Worm (Caenorhabditis elegans) whole organism, L1 larva: ENCODE results near the gene srd-15.

ENCODE experiments used
- Y116A8C.19 ChIP-seq: sonication (generic microtip); optimal IDR thresholded peaks from 2 replicates; lab custom pipeline; 2016; ENCODE audit warnings: missing compliant biosample characterization, missing genetic modification characterization, borderline replicate concordance
- aha-1 ChIP-seq: fragments of 150-350 bp; optimal IDR thresholded peaks from 2 replicates; lab custom pipeline; 2014; ENCODE audit warnings: missing biosample characterization, missing genetic modification characterization
- aly-2 ChIP-seq: fragments of 150-350 bp; optimal IDR thresholded peaks from 2 replicates; lab custom pipeline; 2014; ENCODE audit warnings: missing biosample characterization, missing genetic modification characterization
- ama-1 ChIP-seq: fragments of 150-350 bp; optimal IDR thresholded peaks from 2 replicates; lab custom pipeline; 2014
- blmp-1 ChIP-seq: fragments of 150-350 bp; optimal IDR thresholded peaks from 2 replicates; lab custom pipeline; 2014; ENCODE audit warnings: missing biosample characterization, missing genetic modification characterization
- ceh-63 ChIP-seq: fragments of 200-800 bp; sonication (Bioruptor generic); optimal IDR thresholded peaks from 2 replicates; lab custom pipeline; 2018; ENCODE audit warnings: mild to moderate bottlenecking, missing genetic modification characterization, missing compliant biosample characterization
- ceh-8 ChIP-seq: fragments of 200-800 bp; sonication (Bioruptor generic); optimal IDR thresholded peaks from 2 replicates; lab custom pipeline; 2018; ENCODE audit warnings: mild to moderate bottlenecking, missing genetic modification characterization, moderate library complexity, missing compliant biosample characterization
- ceh-90 ChIP-seq: sonication (generic microtip); optimal IDR thresholded peaks from 2 replicates; lab custom pipeline; 2016; ENCODE audit warnings: missing genetic modification characterization, missing compliant biosample characterization
- dpl-1 ChIP-seq, 3 experiments: fragments of 150-350 bp in 2 of 3; sonication (generic microtip) in 1 of 3; optimal IDR thresholded peaks; 2 replicates each; lab custom pipeline; 2014 to 2017; ENCODE audit warnings: missing biosample characterization in 3 of 3, missing genetic modification characterization in 3 of 3, missing genetic modification reagents in 3 of 3
- efl-1 ChIP-seq, 4 experiments: fragments of 150-350 bp; optimal IDR thresholded peaks in 3 of 4; peaks in 1 of 4; 1 replicate in 1 of 4; 2 replicates in 3 of 4; lab custom pipeline; 2014; ENCODE audit warnings: missing biosample characterization in 2 of 4, missing genetic modification characterization in 2 of 4, missing genetic modification reagents in 2 of 4
- efl-3 ChIP-seq: fragments of 200-800 bp; sonication (Bioruptor generic); optimal IDR thresholded peaks from 2 replicates; lab custom pipeline; 2018; ENCODE audit warnings: mild to moderate bottlenecking, missing genetic modification characterization, missing compliant biosample characterization
- egl-13 ChIP-seq: sonication (generic microtip); optimal IDR thresholded peaks from 2 replicates; lab custom pipeline; 2016; ENCODE audit warnings: missing genotype, missing genetic modification reagents, missing genetic modification characterization, missing compliant biosample characterization
- egl-27 ChIP-seq, 2 experiments: fragments of 150-350 bp in 1 of 2; sonication (generic microtip); optimal IDR thresholded peaks; 3 replicates each; lab custom pipeline; 2017 to 2018; ENCODE audit warnings: missing biosample characterization in 2 of 2, missing genetic modification characterization in 2 of 2, missing genetic modification reagents in 2 of 2
- elt-2 ChIP-seq: sonication (generic microtip); optimal IDR thresholded peaks from 2 replicates; lab custom pipeline; 2016; ENCODE audit warnings: missing genetic modification characterization, mild to moderate bottlenecking, inconsistent platforms, missing compliant biosample characterization, missing genetic modification reagents
- grh-1 ChIP-seq: fragments of 200-800 bp; sonication (Bioruptor generic); IDR thresholded peaks from 2 replicates; pipeline ENCODE4 v1.3.6; 2022; ENCODE audit warnings: missing genetic modification reagents, missing genetic modification characterization, missing compliant biosample characterization
- lin-14 ChIP-seq: fragments of 200-800 bp; sonication (Bioruptor generic); optimal IDR thresholded peaks from 2 replicates; lab custom pipeline; 2018; ENCODE audit warnings: mild to moderate bottlenecking, missing genetic modification characterization, moderate library complexity, missing compliant biosample characterization
- lir-3 ChIP-seq: sonication (generic microtip); optimal IDR thresholded peaks from 2 replicates; lab custom pipeline; 2016; ENCODE audit warnings: mild to moderate bottlenecking, missing genetic modification characterization, moderate library complexity, missing compliant biosample characterization; ENCODE audit not compliant: poor library complexity
- lsy-2 ChIP-seq, 2 experiments: fragments of 150-350 bp; optimal IDR thresholded peaks; 2 replicates each; lab custom pipeline; 2014; ENCODE audit warnings: missing biosample characterization in 2 of 2, missing genetic modification characterization in 2 of 2
- mef-2 ChIP-seq: fragments of 150-350 bp; optimal IDR thresholded peaks from 2 replicates; lab custom pipeline; 2014; ENCODE audit warnings: missing biosample characterization, missing genetic modification characterization
- mep-1 ChIP-seq: fragments of 150-350 bp; optimal IDR thresholded peaks from 2 replicates; lab custom pipeline; 2014; ENCODE audit warnings: missing biosample characterization, missing genetic modification characterization
- nhr-11 ChIP-seq: fragments of 150-350 bp; optimal IDR thresholded peaks from 2 replicates; lab custom pipeline; 2014; ENCODE audit warnings: missing biosample characterization, missing genetic modification characterization
- nhr-20 ChIP-seq: sonication (generic microtip); optimal IDR thresholded peaks from 2 replicates; lab custom pipeline; 2016; ENCODE audit warnings: mild to moderate bottlenecking, missing genetic modification characterization, missing compliant biosample characterization
- nhr-237 ChIP-seq: fragments of 150-350 bp; optimal IDR thresholded peaks from 2 replicates; lab custom pipeline; 2014; ENCODE audit warnings: missing biosample characterization, missing genetic modification characterization
- nhr-28 ChIP-seq: fragments of 150-350 bp; optimal IDR thresholded peaks from 2 replicates; lab custom pipeline; 2014; ENCODE audit warnings: missing biosample characterization, missing genetic modification characterization
- nhr-76 ChIP-seq: sonication (generic microtip); optimal IDR thresholded peaks from 2 replicates; lab custom pipeline; 2017; ENCODE audit warnings: missing biosample characterization, missing genetic modification characterization
- nhr-85 ChIP-seq: sonication (generic microtip); peaks from one replicate; lab custom pipeline; 2016; ENCODE audit warnings: missing genetic modification characterization, inconsistent platforms, missing compliant biosample characterization
- pag-3 ChIP-seq: sonication (generic microtip); optimal IDR thresholded peaks from 2 replicates; lab custom pipeline; 2017; ENCODE audit warnings: missing genetic modification characterization, mild to moderate bottlenecking, missing compliant biosample characterization, antibody characterized with exemption, borderline replicate concordance; ENCODE audit not compliant: insufficient read depth
- pqm-1 ChIP-seq: sonication (generic microtip); optimal IDR thresholded peaks from 3 replicates; lab custom pipeline; 2017; ENCODE audit warnings: missing biosample characterization, missing genetic modification characterization
- rnt-1 ChIP-seq: sonication (generic microtip); optimal IDR thresholded peaks from 2 replicates; lab custom pipeline; 2016; ENCODE audit warnings: mild to moderate bottlenecking, missing genetic modification characterization, moderate library complexity, missing compliant biosample characterization
- skn-1 ChIP-seq: fragments of 150-350 bp; optimal IDR thresholded peaks from 2 replicates; lab custom pipeline; 2014; ENCODE audit warnings: missing biosample characterization, missing genetic modification characterization
- sptf-1 ChIP-seq: fragments of 150-350 bp; optimal IDR thresholded peaks from 2 replicates; lab custom pipeline; 2014; ENCODE audit warnings: missing biosample characterization, missing genetic modification characterization
- sup-37 ChIP-seq: fragments of 200-800 bp; sonication (Bioruptor generic); optimal IDR thresholded peaks from 2 replicates; lab custom pipeline; 2018; ENCODE audit warnings: mild to moderate bottlenecking, missing genetic modification characterization, missing compliant biosample characterization
- unc-130 ChIP-seq: fragments of 150-350 bp; optimal IDR thresholded peaks from 2 replicates; lab custom pipeline; 2017; ENCODE audit warnings: missing biosample characterization, missing genetic modification characterization, inconsistent platforms
- unc-62 ChIP-seq: fragments of 150-350 bp; optimal IDR thresholded peaks from 2 replicates; lab custom pipeline; 2014; ENCODE audit warnings: missing biosample characterization, missing genetic modification reagents, missing genetic modification characterization
- unc-98 ChIP-seq: fragments of 200-800 bp; sonication (Bioruptor generic); IDR thresholded peaks from 2 replicates; pipeline ENCODE4 v1.3.6; 2022; ENCODE audit warnings: missing genetic modification characterization, missing compliant biosample characterization
- zip-4 ChIP-seq: fragments of 200-800 bp; sonication (Bioruptor generic); optimal IDR thresholded peaks from 2 replicates; lab custom pipeline; 2018; ENCODE audit warnings: mild to moderate bottlenecking, missing genetic modification characterization, moderate library complexity, missing compliant biosample characterization
- ztf-4 ChIP-seq: fragments of 150-350 bp; optimal IDR thresholded peaks from 2 replicates; lab custom pipeline; 2014; ENCODE audit warnings: missing biosample characterization, missing genetic modification characterization

srd-15 gene

ce11 chrV:5891204-5891603 lies 14.9 kb downstream of the srd-15 start:
- TF ChIP-seq ceh-8 (GFP tag; lab: Kevin White, UChicago) (no peak), nhr-11 (tag; lab: Kevin White, UChicago) (no peak), lsy-2 (tag; optimal IDR thresholded peaks at IDR 0.05; lab: Kevin White, UChicago) (no peak), ceh-90 (tag; lab: Kevin White, UChicago) (no peak), rnt-1 (tag; lab: Kevin White, UChicago) (peak; percentile 6), lin-14 (GFP tag; lab: Kevin White, UChicago) (peak; percentile 67)

DNA sequence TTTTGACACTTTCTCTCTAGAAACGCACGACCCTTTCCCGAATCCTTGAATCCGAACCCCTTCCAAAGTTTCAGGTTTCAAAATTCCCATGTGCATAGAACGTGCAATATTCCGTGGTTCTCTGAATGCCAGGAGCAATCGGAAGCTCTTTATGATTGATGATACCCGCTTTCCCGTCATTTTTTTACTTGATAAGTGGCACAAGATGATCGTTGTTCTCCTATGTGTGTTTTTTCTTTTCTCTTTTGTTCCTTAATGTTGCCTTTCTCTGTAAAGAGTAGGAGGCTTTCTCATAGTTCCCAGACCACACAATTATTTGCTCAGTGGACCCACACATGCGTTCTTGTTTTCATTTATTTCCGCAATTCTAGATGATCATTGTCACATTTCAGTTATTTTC lies 17.3 kb downstream of the srd-15 start:
- no peak for TF ChIP-seq aha-1 (tag; lab: Kevin White, UChicago)
- TF ChIP-seq efl-1 (optimal IDR thresholded peaks at IDR 0.05; lab: Kevin White, UChicago): no peak
- peak in 1 of 2 experiments; percentile 86 for TF ChIP-seq efl-1 (GFP tag; optimal IDR thresholded peaks at IDR 0.05 in 1 of 2; lab: Kevin White, UChicago)

ce11 chrV:5883735-5884134 lies 22.4 kb downstream of the srd-15 start, which contains the start of gene C04E6.8:
Gene C04E6.8 (minus strand): TSS chrV:5883835.
- no peak for TF ChIP-seq mef-2
- TF ChIP-seq skn-1 (tag; lab: Kevin White, UChicago): no peak
- TF ChIP-seq unc-98: no peak
- TF ChIP-seq ztf-4 (tag; lab: Kevin White, UChicago): no peak
- TF ChIP-seq Y116A8C.19 (tag; lab: Kevin White, UChicago): no peak
- TF ChIP-seq nhr-85: no peak
- TF ChIP-seq efl-3 (GFP tag; lab: Kevin White, UChicago): no peak
- TF ChIP-seq grh-1 (GFP tag; lab: Robert Waterston, UW): no peak
- no peak for TF ChIP-seq pag-3 (tag; lab: Kevin White, UChicago)
- no peak for TF ChIP-seq pqm-1 (tag; lab: Kevin White, UChicago)
- no peak for TF ChIP-seq egl-13 (tag; lab: Kevin White, UChicago)
- no peak for TF ChIP-seq unc-62 (GFP tag; lab: Kevin White, UChicago)
- TF ChIP-seq dpl-1 (GFP tag; optimal IDR thresholded peaks at IDR 0.05; lab: Kevin White, UChicago): no peak
- TF ChIP-seq aha-1 (tag; lab: Kevin White, UChicago): no peak
- no peak for TF ChIP-seq ceh-63 (GFP tag; lab: Kevin White, UChicago)
- no peak for TF ChIP-seq aly-2 (tag; lab: Kevin White, UChicago)

DNA sequence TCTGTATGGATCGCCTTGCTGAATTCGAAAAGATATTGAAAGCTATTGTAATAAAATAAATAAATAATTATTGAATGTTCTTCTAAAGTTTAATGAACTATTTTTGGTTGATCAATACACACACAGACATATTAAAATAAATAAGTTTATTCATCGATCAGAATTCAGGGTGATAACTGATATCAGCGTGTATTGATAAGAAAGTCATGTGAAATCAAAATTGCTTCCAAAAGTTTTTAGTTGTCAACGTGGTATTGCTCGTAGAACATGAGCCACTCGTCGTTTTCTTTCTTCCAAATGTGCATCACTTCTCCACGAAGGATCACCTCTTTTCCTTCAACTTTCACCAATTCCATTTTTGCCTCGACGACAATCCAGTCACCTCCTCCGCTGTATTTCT lies 23.7 kb downstream of the srd-15 start:
- TF ChIP-seq sptf-1 (no peak), elt-2 (peak; percentile 79)

DNA sequence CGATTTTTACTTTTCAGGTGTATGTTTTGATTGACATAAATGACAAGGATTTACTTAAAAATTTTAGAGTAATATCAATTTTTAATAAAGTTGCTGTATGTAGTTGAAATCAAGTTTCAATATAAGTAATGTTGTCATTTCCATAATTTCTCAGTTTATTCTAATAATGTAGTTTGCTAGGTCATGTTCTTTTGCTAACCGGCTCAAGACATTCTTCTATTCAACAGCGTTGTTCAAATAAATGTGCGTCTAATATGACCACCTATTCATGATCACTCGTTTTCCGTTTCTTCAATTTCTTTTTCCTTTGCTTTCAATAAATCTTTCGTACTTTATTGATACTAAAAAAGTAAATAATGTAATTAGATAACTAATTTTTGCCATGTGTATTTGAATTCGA lies 26.1 kb downstream of the srd-15 start, which contains the start of gene C02G6.3:
Gene C02G6.3 (plus strand): TSS at position 301 of the 400 bp plus-strand sequence.
- no peak for TF ChIP-seq nhr-28 (tag; lab: Kevin White, UChicago)
- TF ChIP-seq sup-37 (GFP tag; lab: Kevin White, UChicago): no peak
- TF ChIP-seq efl-1 (optimal IDR thresholded peaks at IDR 0.05; lab: Kevin White, UChicago): no peak
- TF ChIP-seq efl-1 (GFP tag; optimal IDR thresholded peaks at IDR 0.05 in 1 of 2; lab: Kevin White, UChicago): no peak
- TF ChIP-seq nhr-237 (tag; lab: Kevin White, UChicago): no peak
- no peak for TF ChIP-seq nhr-11 (tag; lab: Kevin White, UChicago)
- no peak for TF ChIP-seq lir-3 (tag; lab: Kevin White, UChicago)
- no peak for TF ChIP-seq ama-1 (lab: Kevin White, UChicago)
- TF ChIP-seq nhr-76 (tag; lab: Kevin White, UChicago): no peak
- TF ChIP-seq egl-27 (tag; optimal IDR thresholded peaks at IDR 0.05; lab: Kevin White, UChicago): no peak
- no peak for TF ChIP-seq egl-13 (tag; lab: Kevin White, UChicago)
- no peak for TF ChIP-seq mef-2
- no peak for TF ChIP-seq ceh-63 (GFP tag; lab: Kevin White, UChicago)
- no peak for TF ChIP-seq zip-4
- no peak for TF ChIP-seq Y116A8C.19 (tag; lab: Kevin White, UChicago)
- no peak for TF ChIP-seq lsy-2 (tag; optimal IDR thresholded peaks at IDR 0.05; lab: Kevin White, UChicago)
- no peak for TF ChIP-seq blmp-1 (tag; lab: Kevin White, UChicago)
- no peak for TF ChIP-seq unc-130 (tag; lab: Kevin White, UChicago)
- no peak for TF ChIP-seq mep-1 (tag; lab: Kevin White, UChicago)
- no peak for TF ChIP-seq pag-3 (tag; lab: Kevin White, UChicago)
- TF ChIP-seq nhr-20 (tag; lab: Kevin White, UChicago): no peak
